Worm (Caenorhabditis elegans): ENCODE measurements around the gene sri-78.
"Not testable (repeated sequence)": the region's sequence is repeated elsewhere in the genome, so short reads cannot be mapped to it uniquely, and the experiment has no call there.

The sri-78 gene

DNA sequence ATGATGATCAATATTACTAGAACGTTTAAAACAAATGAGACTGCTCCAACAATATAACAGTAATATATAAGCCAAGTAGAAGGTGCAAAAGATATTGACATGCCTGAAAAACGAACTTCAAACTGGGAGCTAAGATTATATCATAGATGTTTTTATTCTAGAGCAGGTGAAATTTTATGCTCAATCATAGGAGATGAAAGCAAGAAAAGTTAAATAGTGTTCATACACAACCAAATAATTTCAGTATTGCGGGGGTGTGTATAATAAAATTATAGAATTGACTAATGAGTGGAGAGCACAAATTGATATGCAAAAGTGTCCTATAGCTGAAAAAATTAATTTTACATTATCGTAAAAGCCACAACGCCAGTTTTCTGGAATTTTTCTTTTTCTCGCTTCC, 26.0 kb upstream of the sri-78 start, which contains the start of gene sri-34:
TSS of gene sri-34 (minus strand) at position 101 of the 400 bp plus-strand sequence.
- TF ChIP-seq cog-1 (tag; optimal IDR thresholded peaks at IDR 0.05) (no peak), flt-1 (GFP tag; IDR thresholded peaks at IDR 0.05) (no peak), tab-1 (GFP tag; IDR thresholded peaks at IDR 0.05) (no peak), ref-1 (GFP tag; conservative IDR thresholded peaks at IDR 0.05) (no peak), med-1 (GFP tag; optimal IDR thresholded peaks at IDR 0.05; ENCODE audit: insufficient read depth) (no peak), ztf-23 (GFP tag; IDR thresholded peaks at IDR 0.05) (no peak), ztf-29 (GFP tag; IDR thresholded peaks at IDR 0.05) (no peak), T22C8.4 (GFP tag; IDR thresholded peaks at IDR 0.05) (no peak), klf-2 (GFP tag; conservative IDR thresholded peaks at IDR 0.05) (no peak)

DNA sequence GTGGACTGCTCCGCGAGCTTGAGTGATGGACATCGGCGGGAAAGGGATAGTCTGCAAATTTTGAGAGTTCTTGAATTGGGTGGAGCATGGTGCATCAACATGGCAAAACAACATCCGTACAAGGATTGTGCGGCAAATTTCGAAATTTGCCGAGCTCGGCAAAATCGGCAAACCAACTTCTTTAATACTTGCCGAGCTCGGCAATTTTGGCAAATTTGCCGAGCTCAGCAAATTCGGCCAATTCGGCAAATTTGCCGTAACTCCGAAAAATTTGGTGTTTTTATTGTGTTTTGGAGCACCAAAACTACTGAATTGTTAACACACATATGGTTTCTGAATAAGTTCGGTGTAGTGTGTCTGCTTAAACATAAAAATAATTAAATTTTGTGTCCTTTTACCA, 14.9 kb upstream of the sri-78 start, which contains the start of gene fbxc-55:
TSS of gene fbxc-55 (minus strand) at position 101 of the 400 bp plus-strand sequence.
- TF ChIP-seq ztf-29 (GFP tag; IDR thresholded peaks at IDR 0.05), result no peak
- TF ChIP-seq flt-1 (GFP tag; IDR thresholded peaks at IDR 0.05), result no peak
- no peak for TF ChIP-seq ztf-23 (GFP tag; IDR thresholded peaks at IDR 0.05)
- no peak for TF ChIP-seq klf-2 (GFP tag; conservative IDR thresholded peaks at IDR 0.05)
- no peak for TF ChIP-seq med-1 (GFP tag; optimal IDR thresholded peaks at IDR 0.05; ENCODE audit: insufficient read depth)
- no peak for TF ChIP-seq tab-1 (GFP tag; IDR thresholded peaks at IDR 0.05)
- no peak for TF ChIP-seq cog-1 (tag; optimal IDR thresholded peaks at IDR 0.05)
- no peak for TF ChIP-seq T22C8.4 (GFP tag; IDR thresholded peaks at IDR 0.05)
- TF ChIP-seq ref-1 (GFP tag; conservative IDR thresholded peaks at IDR 0.05), result no peak

DNA sequence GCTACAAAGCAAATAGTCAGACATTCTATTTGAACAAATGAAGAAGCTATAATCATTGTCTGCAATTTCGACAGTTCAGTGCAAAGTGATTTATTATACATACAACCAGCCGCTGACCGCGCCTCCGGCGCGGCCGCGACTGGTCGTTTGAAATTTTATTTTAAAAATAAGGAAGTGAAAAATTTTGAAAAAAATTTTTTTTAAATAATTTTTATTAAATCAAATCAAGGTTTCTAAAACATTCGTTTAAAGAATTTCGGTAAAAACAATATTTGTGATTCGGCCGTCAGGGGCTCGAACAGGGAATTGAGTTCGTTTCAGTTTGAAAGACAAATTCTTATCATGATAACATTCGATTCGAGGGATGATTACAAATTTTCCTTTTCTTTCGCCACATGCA, 12.8 kb upstream of the sri-78 start, which contains the start of gene Y27F2A.10:
TSS of gene Y27F2A.10 (minus strand) at position 101 of the 400 bp plus-strand sequence.
- no peak for TF ChIP-seq T22C8.4 (GFP tag; IDR thresholded peaks at IDR 0.05)

DNA sequence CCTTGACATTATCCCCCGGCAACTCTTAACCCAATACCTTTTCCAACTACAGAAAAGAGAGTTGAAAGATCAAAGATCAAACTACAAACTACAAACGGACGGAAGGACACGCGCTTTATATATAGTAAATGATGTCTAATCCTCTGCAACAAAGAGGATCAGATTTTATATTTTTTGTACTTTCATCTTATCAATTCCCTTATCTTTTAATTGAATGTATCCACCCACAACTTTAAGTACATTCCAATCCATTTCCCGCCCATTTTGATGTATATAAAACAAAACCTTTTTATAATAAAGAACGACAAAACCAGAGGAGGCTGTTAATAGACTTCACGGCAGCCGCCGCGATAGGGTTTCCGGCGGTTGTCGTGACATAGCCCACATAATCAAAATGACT, 7.3 kb upstream of the sri-78 start, which contains the start of gene sri-40:
TSS of gene sri-40 (plus strand) at position 301 of the 400 bp plus-strand sequence.
- not testable (repeated sequence) for TF ChIP-seq klf-2 (GFP tag; conservative IDR thresholded peaks at IDR 0.05); ztf-23 (GFP tag; IDR thresholded peaks at IDR 0.05); ref-1 (GFP tag; conservative IDR thresholded peaks at IDR 0.05)

DNA sequence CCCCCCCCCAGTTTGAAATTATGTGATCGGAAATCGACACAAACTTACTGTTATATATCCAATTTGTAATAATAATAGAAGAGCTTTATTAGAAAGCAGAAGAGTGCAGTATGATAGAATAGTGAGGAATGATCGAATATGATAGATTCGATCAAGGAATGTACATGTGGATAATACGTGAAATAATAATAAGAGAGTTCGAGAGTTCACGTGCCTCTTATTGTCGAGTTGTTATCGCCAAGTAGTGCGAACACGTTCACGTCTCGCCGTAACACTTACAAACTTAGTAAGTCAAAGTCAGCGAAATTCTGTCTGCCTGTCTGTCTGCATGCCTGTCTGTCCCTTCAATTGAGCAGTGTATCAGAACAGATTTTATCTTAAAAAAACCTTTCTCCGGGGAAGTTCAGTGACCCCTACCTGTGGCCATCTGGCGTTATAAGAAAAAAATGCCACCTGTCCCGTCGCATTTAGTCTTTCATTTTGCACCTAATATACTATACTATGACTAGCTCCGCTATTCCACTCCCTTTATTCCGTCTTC, 1.6 kb upstream of the sri-78 start, which contains the start of the genes Y27F2A.6 and Y27F2A.8:
TSS of gene Y27F2A.6 (minus strand) at position 101 of the 541 bp plus-strand sequence.
TSS of gene Y27F2A.8 (plus strand) at position 491 of the 541 bp plus-strand sequence.
- not testable (repeated sequence) for TF ChIP-seq T22C8.4 (GFP tag; IDR thresholded peaks at IDR 0.05); ztf-23 (GFP tag; IDR thresholded peaks at IDR 0.05); klf-2 (GFP tag; conservative IDR thresholded peaks at IDR 0.05)

DNA sequence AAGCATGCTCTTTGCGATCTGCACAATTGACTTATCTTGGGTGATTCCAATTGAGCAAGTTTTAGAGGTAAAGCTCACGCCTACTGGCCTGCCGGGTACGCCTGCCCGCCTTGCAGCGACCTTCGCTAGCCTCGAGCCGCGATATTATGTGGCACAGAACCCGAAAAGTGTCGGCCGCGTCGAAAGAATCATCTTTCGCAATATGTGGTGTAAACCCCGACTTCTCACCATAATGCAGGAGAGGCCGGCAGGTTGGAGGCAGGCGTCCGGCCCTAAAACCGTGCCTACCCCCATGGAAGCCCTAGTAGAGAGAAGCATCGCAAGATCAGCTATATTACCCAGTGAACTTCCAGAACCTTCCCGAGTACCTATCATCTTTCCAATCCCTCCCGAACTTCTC, 890 bp downstream of the sri-78 start:
- TF ChIP-seq tab-1 (GFP tag; IDR thresholded peaks at IDR 0.05) (no peak), med-1 (GFP tag; optimal IDR thresholded peaks at IDR 0.05; ENCODE audit: insufficient read depth) (no peak), klf-2 (GFP tag; conservative IDR thresholded peaks at IDR 0.05) (no peak), T22C8.4 (GFP tag; IDR thresholded peaks at IDR 0.05) (no peak), cog-1 (tag; optimal IDR thresholded peaks at IDR 0.05) (no peak), ref-1 (GFP tag; conservative IDR thresholded peaks at IDR 0.05) (no peak), flt-1 (GFP tag; IDR thresholded peaks at IDR 0.05) (no peak), ztf-23 (GFP tag; IDR thresholded peaks at IDR 0.05) (no peak), ztf-29 (GFP tag; IDR thresholded peaks at IDR 0.05) (no peak)

DNA sequence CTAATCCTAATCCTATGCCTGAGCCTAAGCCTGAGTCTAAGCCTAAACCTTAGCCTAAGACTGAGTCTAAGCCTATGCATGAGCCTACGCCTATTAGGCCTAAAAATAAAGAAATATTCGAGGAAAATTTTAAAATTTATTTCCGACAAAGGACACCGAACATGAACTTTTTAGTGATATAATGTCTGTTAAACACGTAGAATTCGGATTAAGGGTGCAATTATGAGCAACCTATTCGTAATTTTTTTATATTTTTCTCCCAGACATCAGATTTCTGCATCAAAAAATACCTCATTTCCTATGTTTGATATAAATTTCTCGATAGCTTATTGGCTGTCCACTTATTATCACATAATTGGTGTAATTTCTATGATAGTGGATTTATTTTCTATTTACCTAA, 4.1 kb downstream of the sri-78 start, which contains the start of gene Y27F2A.11:
TSS of gene Y27F2A.11 (plus strand) at position 301 of the 400 bp plus-strand sequence.
- TF ChIP-seq ref-1 (GFP tag; conservative IDR thresholded peaks at IDR 0.05); ztf-29 (GFP tag; IDR thresholded peaks at IDR 0.05); T22C8.4 (GFP tag; IDR thresholded peaks at IDR 0.05): not testable (repeated sequence)

DNA sequence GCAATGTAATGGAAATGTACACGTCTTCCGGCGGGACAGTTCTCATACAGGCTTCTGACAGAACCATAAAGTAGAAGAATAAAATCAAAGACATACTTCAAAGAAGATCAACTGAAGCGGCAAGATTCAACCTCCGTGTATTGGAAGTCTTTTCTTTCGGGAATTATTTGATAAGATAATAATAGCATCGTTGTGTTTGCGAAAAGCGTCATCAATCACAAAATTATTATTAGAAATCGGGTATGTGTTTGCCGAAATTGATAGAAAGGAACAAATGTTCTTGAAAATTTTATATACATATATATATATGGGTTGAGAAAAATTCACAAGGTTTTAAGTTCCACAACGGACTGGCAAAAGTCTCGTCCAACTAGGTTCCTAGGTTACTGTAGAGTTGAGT, 6.6 kb downstream of the sri-78 start, which contains the start of gene Y27F2A.9:
TSS of gene Y27F2A.9 (minus strand) at position 101 of the 400 bp plus-strand sequence.
- TF ChIP-seq med-1 (GFP tag; optimal IDR thresholded peaks at IDR 0.05; ENCODE audit: insufficient read depth); klf-2 (GFP tag; conservative IDR thresholded peaks at IDR 0.05); ztf-23 (GFP tag; IDR thresholded peaks at IDR 0.05): not testable (repeated sequence)

DNA sequence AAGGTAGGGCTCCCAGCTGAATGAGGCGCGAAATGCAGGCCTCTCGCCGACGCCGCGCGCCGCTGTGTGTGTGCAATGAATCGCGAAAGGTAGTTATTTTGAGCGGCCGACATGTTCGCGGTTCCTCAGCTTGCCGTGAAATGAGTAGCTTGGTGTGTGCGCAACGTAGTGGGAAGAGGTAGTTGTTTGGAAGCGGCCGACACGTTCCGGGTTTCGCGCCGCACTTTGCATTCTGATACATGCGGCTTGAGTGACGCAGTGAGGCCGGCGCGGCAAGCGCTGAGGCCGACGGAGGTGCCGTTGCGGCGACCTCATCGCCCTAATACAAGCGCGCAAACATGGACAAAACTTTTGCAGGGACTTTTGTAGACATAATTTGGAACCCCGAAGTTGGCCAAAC, 10.8 kb downstream of the sri-78 start:
- TF ChIP-seq tab-1 (GFP tag; IDR thresholded peaks at IDR 0.05), result no peak
- no peak for TF ChIP-seq klf-2 (GFP tag; conservative IDR thresholded peaks at IDR 0.05)
- no peak for TF ChIP-seq ztf-29 (GFP tag; IDR thresholded peaks at IDR 0.05)
- no peak for TF ChIP-seq ref-1 (GFP tag; conservative IDR thresholded peaks at IDR 0.05)
- no peak for TF ChIP-seq cog-1 (tag; optimal IDR thresholded peaks at IDR 0.05)
- no peak for TF ChIP-seq T22C8.4 (GFP tag; IDR thresholded peaks at IDR 0.05)

DNA sequence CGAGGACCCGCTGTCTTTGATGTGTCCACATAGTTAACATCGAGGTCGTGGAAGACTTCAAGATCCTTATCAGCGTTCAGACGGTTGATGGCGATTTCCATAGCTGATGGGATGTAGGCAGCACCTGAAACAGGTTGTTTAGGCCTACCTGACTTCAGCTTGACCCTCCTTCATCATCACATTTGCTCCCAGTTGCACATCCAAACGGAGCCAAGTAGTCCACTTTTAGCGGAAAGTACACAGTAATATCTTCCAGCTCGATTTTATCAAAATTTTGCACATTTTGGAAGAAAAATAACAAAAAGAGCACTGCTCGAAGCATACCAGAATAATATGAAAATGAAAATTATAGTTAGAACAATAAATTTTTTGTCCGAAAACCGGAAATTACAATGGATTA, 12.0 kb downstream of the sri-78 start, which contains the start of gene gcy-15:
TSS of gene gcy-15 (minus strand) at position 101 of the 400 bp plus-strand sequence.
- TF ChIP-seq ztf-29 (GFP tag; IDR thresholded peaks at IDR 0.05), result no peak
- no peak for TF ChIP-seq ztf-23 (GFP tag; IDR thresholded peaks at IDR 0.05)
- no peak for TF ChIP-seq cog-1 (tag; optimal IDR thresholded peaks at IDR 0.05)

DNA sequence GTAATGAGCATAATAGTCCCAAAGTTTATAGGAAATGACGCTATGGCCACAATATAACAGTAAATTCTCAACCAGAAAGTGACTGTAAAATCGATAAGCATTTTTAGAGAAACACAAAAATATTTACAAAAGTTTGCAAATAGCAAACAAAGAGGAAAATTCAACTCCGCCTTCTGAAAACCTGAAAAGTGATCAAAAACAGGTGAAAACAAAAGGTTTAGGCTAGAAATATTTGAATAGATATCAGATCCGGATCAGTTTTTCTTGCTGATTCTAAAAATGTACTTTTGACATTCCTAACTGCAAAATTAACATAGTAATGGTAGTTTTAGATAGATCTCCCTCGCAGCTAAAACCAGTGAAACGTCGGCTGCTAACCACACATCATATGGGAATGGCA, 14.0 kb downstream of the sri-78 start, which contains the start of gene sri-51:
TSS of gene sri-51 (minus strand) at position 101 of the 400 bp plus-strand sequence.
- TF ChIP-seq tab-1 (GFP tag; IDR thresholded peaks at IDR 0.05), result no peak
- TF ChIP-seq med-1 (GFP tag; optimal IDR thresholded peaks at IDR 0.05; ENCODE audit: insufficient read depth), result no peak
- TF ChIP-seq flt-1 (GFP tag; IDR thresholded peaks at IDR 0.05), result no peak
- TF ChIP-seq cog-1 (tag; optimal IDR thresholded peaks at IDR 0.05), result no peak
- TF ChIP-seq klf-2 (GFP tag; conservative IDR thresholded peaks at IDR 0.05), result no peak
- no peak for TF ChIP-seq T22C8.4 (GFP tag; IDR thresholded peaks at IDR 0.05)
- no peak for TF ChIP-seq ztf-23 (GFP tag; IDR thresholded peaks at IDR 0.05)
- no peak for TF ChIP-seq ref-1 (GFP tag; conservative IDR thresholded peaks at IDR 0.05)
- no peak for TF ChIP-seq ztf-29 (GFP tag; IDR thresholded peaks at IDR 0.05)
